Worm (Caenorhabditis elegans): ENCODE results near the gene C09F5.1.

The C09F5.1 gene

ce11 chrIII:698814-699213 lies 40.3 kb downstream of the C09F5.1 start (continued):
- TF ChIP-seq F37D6.2 (tag; optimal IDR thresholded peaks at IDR 0.05) (no peak), nhr-41 (GFP tag; IDR thresholded peaks at IDR 0.05) (0 out of 2 replicates have a peak, but pooled peaks have one; percentile 39), duxl-1 (tag; optimal IDR thresholded peaks at IDR 0.05; ENCODE audit: poor library complexity) (no peak), nhr-102 (tag; optimal IDR thresholded peaks at IDR 0.05) (no peak), hmg-1.1 (GFP tag; IDR thresholded peaks at IDR 0.05) (0 out of 2 replicates have a peak, but pooled peaks have one; percentile 26), daf-16 (GFP tag; optimal IDR thresholded peaks at IDR 0.05) (peak; percentile 24 to 71), daf-16 (tag; optimal IDR thresholded peaks at IDR 0.05) (no peak), T26A8.4 (GFP tag; IDR thresholded peaks at IDR 0.05) (0 out of 2 replicates have a peak, but pooled peaks have one; percentile 58), tag-97 (GFP tag; IDR thresholded peaks at IDR 0.05) (no peak), mes-2 (tag; optimal IDR thresholded peaks at IDR 0.05; ENCODE audit: poor library complexity, severe bottlenecking) (peak; percentile 56), pqm-1 (tag; optimal IDR thresholded peaks at IDR 0.05) (no peak), aha-1 (tag) (no peak), zfp-2 (tag; optimal IDR thresholded peaks at IDR 0.05) (no peak), spr-3 (GFP tag; optimal IDR thresholded peaks at IDR 0.05) (no peak), F26F4.8 (GFP tag; conservative IDR thresholded peaks at IDR 0.05) (peak; percentile 65; the same call in 1 of the 2 replicates), mxl-3 (GFP tag; optimal IDR thresholded peaks at IDR 0.05) (no peak), dve-1 (tag; optimal IDR thresholded peaks at IDR 0.05; ENCODE audit: insufficient read depth) (no peak)

- TF ChIP-seq unc-39 (tag; optimal IDR thresholded peaks at IDR 0.05) (no peak), aha-1 (tag) (peak; percentile 18), D1046.2 (GFP tag; IDR thresholded peaks at IDR 0.05) (no peak), ceh-82 (tag; optimal IDR thresholded peaks at IDR 0.05) (no peak)
Measured at ce11 chrIII:710042-710441, 51.5 kb downstream of the C09F5.1 start.
